Fruit fly (Drosophila melanogaster) whole organism, prepupa: Measurements from ENCODE around the gene CG11593.

Source experiments
- CG10631 ChIP-seq: fragments of 200-800 bp; sonication (Bioruptor generic); optimal IDR thresholded peaks from 2 replicates; lab custom pipeline; 2016; ENCODE audit warnings: missing biosample characterization, missing genetic modification characterization
- CG16779 ChIP-seq: fragments of 200-800 bp; sonication (Bioruptor generic); optimal IDR thresholded peaks from 3 replicates; lab custom pipeline; 2017; ENCODE audit warnings: missing biosample characterization, mild to moderate bottlenecking, missing genetic modification characterization
- CG34406 ChIP-seq: fragments of 200-800 bp; sonication (Bioruptor generic); optimal IDR thresholded peaks from 3 replicates; lab custom pipeline; 2016; ENCODE audit warnings: missing biosample characterization, missing genetic modification characterization
- CG6854 ChIP-seq: fragments of 200-800 bp; sonication (Bioruptor generic); optimal IDR thresholded peaks from 2 replicates; lab custom pipeline; 2017; ENCODE audit warnings: missing biosample characterization, mild to moderate bottlenecking, missing genetic modification characterization
- CG8119 ChIP-seq: fragments of 200-800 bp; sonication (Bioruptor generic); IDR thresholded peaks from 3 replicates; pipeline ENCODE4 v1.3.6; 2022; ENCODE audit warnings: missing biosample characterization, missing genetic modification characterization
- Eip75B ChIP-seq: fragments of 200-800 bp; sonication (Bioruptor generic); optimal IDR thresholded peaks from 3 replicates; lab custom pipeline; 2016; ENCODE audit warnings: missing biosample characterization, missing genetic modification characterization
- Hr39 ChIP-seq: fragments of 200-800 bp; sonication (Bioruptor generic); optimal IDR thresholded peaks from 2 replicates; lab custom pipeline; 2016; ENCODE audit warnings: missing biosample characterization, missing genetic modification characterization
- esn ChIP-seq: fragments of 200-800 bp; sonication (Bioruptor generic); optimal IDR thresholded peaks from 2 replicates; lab custom pipeline; 2016; ENCODE audit warnings: missing biosample characterization, mild to moderate bottlenecking, missing genetic modification characterization, moderate library complexity
- spab ChIP-seq: fragments of 200-800 bp; sonication (Bioruptor generic); optimal IDR thresholded peaks from 2 replicates; lab custom pipeline; 2017; ENCODE audit warnings: missing biosample characterization, mild to moderate bottlenecking, missing genetic modification characterization, missing genetic modification reagents

- TF ChIP-seq CG10631 (no peak), CG8119 (GFP tag; lab: Robert Waterston, UW) (no peak), spab (GFP tag; lab: Kevin White, UChicago) (no peak), Eip75B (GFP tag; lab: Kevin White, UChicago) (no peak), Hr39 (GFP tag; lab: Kevin White, UChicago) (no peak), CG34406 (GFP tag; lab: Kevin White, UChicago) (no peak), CG16779 (tag; lab: Kevin White, UChicago) (no peak), CG6854 (no peak), esn (GFP tag; lab: Kevin White, UChicago) (no peak)
These were observed 6.0 kb upstream of the CG11593 start, which contains the start of gene CG1136 for dm6 chr3L:4046289-4046688.
